Fruit fly (Drosophila melanogaster) whole organism, embryonic: ENCODE measurements around the gene Bro.

Experiments used
- Aef1 ChIP-seq: fragments of 200-800 bp; sonication (Bioruptor generic); IDR thresholded peaks from 3 replicates; pipeline ENCODE4 v1.3.6; 2022; ENCODE audit warnings: missing biosample characterization, missing genetic modification characterization
- Awh ChIP-seq: fragments of 200-800 bp; sonication (Bioruptor generic); IDR thresholded peaks from 2 replicates; pipeline ENCODE4, ENCODE4 v1.3.6; 2022; ENCODE audit warnings: missing biosample characterization, missing genetic modification characterization
- B-H2 ChIP-seq: fragments of 200-800 bp; sonication (Bioruptor generic); optimal IDR thresholded peaks from 2 replicates; lab custom pipeline; 2018; ENCODE audit warnings: missing biosample characterization, mild to moderate bottlenecking, missing genetic modification characterization
- CG10565 ChIP-seq: fragments of 200-800 bp; sonication (Bioruptor generic); optimal IDR thresholded peaks from 3 replicates; lab custom pipeline; 2016; ENCODE audit warnings: missing biosample characterization, mild to moderate bottlenecking, missing genetic modification characterization
- CG11093 ChIP-seq: fragments of 200-800 bp; sonication (Bioruptor generic); IDR thresholded peaks from 3 replicates; pipeline ENCODE4 v1.3.6; 2022; ENCODE audit warnings: missing biosample characterization, missing genetic modification characterization
- CG11504 ChIP-seq: fragments of 200-800 bp; sonication (Bioruptor generic); optimal IDR thresholded peaks from 3 replicates; lab custom pipeline; 2019; ENCODE audit warnings: missing biosample characterization, mild to moderate bottlenecking, missing genetic modification characterization, moderate library complexity
- CG11723 ChIP-seq: fragments of 200-800 bp; sonication (Bioruptor generic); optimal IDR thresholded peaks from 2 replicates; lab custom pipeline; 2017; ENCODE audit warnings: missing biosample characterization, mild to moderate bottlenecking, missing genetic modification characterization
- CG13424 ChIP-seq: fragments of 200-800 bp; sonication (Bioruptor generic); optimal IDR thresholded peaks from 2 replicates; lab custom pipeline; 2019; ENCODE audit warnings: missing biosample characterization, mild to moderate bottlenecking, missing genetic modification characterization, moderate library complexity
- CG14965 ChIP-seq: fragments of 200-800 bp; sonication (Bioruptor generic); optimal IDR thresholded peaks from 2 replicates; lab custom pipeline; 2016; ENCODE audit warnings: missing biosample characterization, missing genetic modification characterization, borderline replicate concordance
- CG17385 ChIP-seq: fragments of 200-800 bp; sonication (Bioruptor generic); optimal IDR thresholded peaks from 3 replicates; lab custom pipeline; 2018; ENCODE audit warnings: missing biosample characterization, mild to moderate bottlenecking, missing genetic modification characterization
- CG17912 ChIP-seq: fragments of 200-800 bp; sonication (Bioruptor generic); optimal IDR thresholded peaks from 2 replicates; lab custom pipeline; 2018; ENCODE audit warnings: missing biosample characterization, mild to moderate bottlenecking, missing genetic modification characterization
- CG18011 ChIP-seq: fragments of 200-800 bp; sonication (Bioruptor generic); optimal IDR thresholded peaks from 2 replicates; lab custom pipeline; 2017; ENCODE audit warnings: missing biosample characterization, missing genetic modification characterization, mild to moderate bottlenecking, moderate library complexity, missing genotype
- CG2202 ChIP-seq: fragments of 200-800 bp; sonication (Bioruptor generic); optimal IDR thresholded peaks from 2 replicates; lab custom pipeline; 2018; ENCODE audit warnings: missing biosample characterization, mild to moderate bottlenecking, missing genetic modification characterization
- CG2678 ChIP-seq: fragments of 200-800 bp; sonication (Bioruptor generic); optimal IDR thresholded peaks from 3 replicates; lab custom pipeline; 2019; ENCODE audit warnings: missing biosample characterization, mild to moderate bottlenecking, missing genetic modification characterization, moderate library complexity
- CG2712 ChIP-seq: fragments of 200-800 bp; optimal IDR thresholded peaks from 3 replicates; lab custom pipeline; 2019; ENCODE audit warnings: missing biosample characterization, mild to moderate bottlenecking, missing genetic modification characterization, moderate library complexity
- CG32767 ChIP-seq: fragments of 200-800 bp; sonication (Bioruptor generic); IDR thresholded peaks from 2 replicates; pipeline ENCODE4 v1.3.6; 2022; ENCODE audit warnings: missing biosample characterization, missing genetic modification characterization
- CG34422 ChIP-seq: fragments of 200-800 bp; sonication (Bioruptor generic); IDR thresholded peaks from 3 replicates; pipeline ENCODE4 v1.3.6; 2022; ENCODE audit warnings: missing biosample characterization, missing genetic modification characterization
- CG5953 ChIP-seq: fragments of 200-800 bp; sonication (Bioruptor generic); IDR thresholded peaks from 2 replicates; pipeline ENCODE4 v1.3.6; 2022; ENCODE audit warnings: missing biosample characterization, missing genetic modification characterization
- CG6175 ChIP-seq: fragments of 200-800 bp; sonication (Bioruptor generic); IDR thresholded peaks from 3 replicates; pipeline ENCODE4 v1.3.6; 2022; ENCODE audit warnings: missing biosample characterization, missing genetic modification characterization
- CG6683 ChIP-seq: fragments of 200-800 bp; sonication (Bioruptor generic); optimal IDR thresholded peaks from 2 replicates; lab custom pipeline; 2017; ENCODE audit warnings: missing biosample characterization, mild to moderate bottlenecking, missing genetic modification characterization, missing genetic modification reagents
- CG8388 ChIP-seq: fragments of 200-800 bp; sonication (Bioruptor generic); optimal IDR thresholded peaks from 2 replicates; lab custom pipeline; 2019; ENCODE audit warnings: missing biosample characterization, mild to moderate bottlenecking, missing genetic modification characterization, moderate library complexity
- CG8765 ChIP-seq: fragments of 200-800 bp; sonication (Bioruptor generic); IDR thresholded peaks from 2 replicates; pipeline ENCODE4 v1.3.6; 2022; ENCODE audit warnings: missing biosample characterization, missing genetic modification characterization
- CG9215 ChIP-seq: fragments of 200-800 bp; sonication (Bioruptor generic); IDR thresholded peaks from 2 replicates; pipeline ENCODE4 v1.3.6; 2022; ENCODE audit warnings: missing biosample characterization, missing genetic modification characterization
- CoRest ChIP-seq: fragments of 200-800 bp; sonication (Bioruptor generic); optimal IDR thresholded peaks from 3 replicates; lab custom pipeline; 2018; ENCODE audit warnings: missing biosample characterization, mild to moderate bottlenecking, missing genetic modification characterization, moderate library complexity
- GATAe ChIP-seq: fragments of 200-800 bp; sonication (Bioruptor generic); conservative IDR thresholded peaks from 2 replicates; pipeline ENCODE4 v1.3.6; 2022; ENCODE audit warnings: missing biosample characterization, missing genetic modification characterization
- Hr3 ChIP-seq: fragments of 200-800 bp; sonication (Bioruptor generic); optimal IDR thresholded peaks from 3 replicates; lab custom pipeline; 2016; ENCODE audit warnings: missing biosample characterization, missing genetic modification characterization
- TFAM ChIP-seq: fragments of 200-800 bp; sonication (Bioruptor generic); optimal IDR thresholded peaks from 2 replicates; lab custom pipeline; 2017; ENCODE audit warnings: missing biosample characterization, missing genetic modification characterization, inconsistent platforms
- Xbp1 ChIP-seq: fragments of 200-800 bp; sonication (Bioruptor generic); optimal IDR thresholded peaks from 3 replicates; lab custom pipeline; 2016; ENCODE audit warnings: missing biosample characterization, mild to moderate bottlenecking, missing genetic modification characterization
- Xrp1 ChIP-seq: fragments of 200-800 bp; sonication (Bioruptor generic); IDR thresholded peaks from 2 replicates; pipeline ENCODE4 v1.3.6; 2022; ENCODE audit warnings: missing biosample characterization, missing genetic modification characterization
- aop ChIP-seq: fragments of 200-800 bp; sonication (Bioruptor generic); IDR thresholded peaks from 2 replicates; pipeline ENCODE4 v1.3.6; 2022; ENCODE audit warnings: missing biosample characterization, missing genetic modification characterization
- ash1 ChIP-seq: fragments of 200-800 bp; sonication (Bioruptor generic); optimal IDR thresholded peaks from 2 replicates; lab custom pipeline; 2018; ENCODE audit warnings: missing biosample characterization, mild to moderate bottlenecking, missing genetic modification characterization
- dimm ChIP-seq: fragments of 200-800 bp; sonication (Bioruptor generic); IDR thresholded peaks from 2 replicates; pipeline ENCODE4 v1.3.6; 2022; ENCODE audit warnings: missing biosample characterization, missing genetic modification characterization
- dm ChIP-seq: fragments of 200-800 bp; sonication (Bioruptor generic); optimal IDR thresholded peaks from 3 replicates; lab custom pipeline; 2016; ENCODE audit warnings: missing biosample characterization, missing genetic modification characterization
- fd3F ChIP-seq: fragments of 200-800 bp; sonication (Bioruptor generic); optimal IDR thresholded peaks from 2 replicates; lab custom pipeline; 2018; ENCODE audit warnings: missing biosample characterization, mild to moderate bottlenecking, missing genetic modification characterization, moderate library complexity
- fd64A ChIP-seq: fragments of 200-800 bp; sonication (Bioruptor generic); optimal IDR thresholded peaks from 3 replicates; lab custom pipeline; 2018; ENCODE audit warnings: missing biosample characterization, mild to moderate bottlenecking, missing genetic modification characterization
- ftz-f1 ChIP-seq: fragments of 200-800 bp; sonication (Bioruptor generic); optimal IDR thresholded peaks from 2 replicates; lab custom pipeline; 2016; ENCODE audit warnings: missing biosample characterization, missing genetic modification characterization
- gro ChIP-seq: fragments of 200-800 bp; sonication (Bioruptor generic); optimal IDR thresholded peaks from 2 replicates; lab custom pipeline; 2016; ENCODE audit warnings: missing biosample characterization, missing genetic modification characterization
- kah ChIP-seq: fragments of 200-800 bp; sonication (Bioruptor generic); optimal IDR thresholded peaks from 2 replicates; lab custom pipeline; 2018; ENCODE audit warnings: missing biosample characterization, mild to moderate bottlenecking, missing genetic modification characterization
- kay ChIP-seq: fragments of 200-800 bp; sonication (Bioruptor generic); optimal IDR thresholded peaks from 2 replicates; lab custom pipeline; 2016; ENCODE audit warnings: missing biosample characterization, missing genetic modification characterization
- lilli ChIP-seq: fragments of 200-800 bp; sonication (Bioruptor generic); optimal IDR thresholded peaks from 3 replicates; lab custom pipeline; 2016; ENCODE audit warnings: missing biosample characterization, missing genetic modification characterization
- lov ChIP-seq, 2 experiments: fragments of 200-800 bp in 1 of 2; fragments of >200 bp in 1 of 2; sonication (Bioruptor generic) in 1 of 2; IDR thresholded peaks in 1 of 2; optimal IDR thresholded peaks in 1 of 2; 2 replicates in 1 of 2; 3 replicates in 1 of 2; pipeline versions ENCODE4 v1.3.6 to Lab custom; 2017 to 2022; ENCODE audit warnings: missing biosample characterization in 1 of 2, missing genetic modification characterization in 1 of 2
- mirr ChIP-seq: fragments of 200-800 bp; sonication (Bioruptor generic); optimal IDR thresholded peaks from 3 replicates; lab custom pipeline; 2018; ENCODE audit warnings: missing biosample characterization, mild to moderate bottlenecking, missing genetic modification characterization
- otp ChIP-seq: fragments of 200-800 bp; sonication (Bioruptor generic); IDR thresholded peaks from 3 replicates; pipeline ENCODE4, ENCODE4 v1.3.6; 2022; ENCODE audit warnings: missing biosample characterization, missing genetic modification characterization
- pita ChIP-seq: fragments of 200-800 bp; sonication (Bioruptor generic); optimal IDR thresholded peaks from 2 replicates; lab custom pipeline; 2017; ENCODE audit warnings: missing biosample characterization, mild to moderate bottlenecking, missing genetic modification characterization
- psq ChIP-seq: fragments of 200-800 bp; sonication (Bioruptor generic); optimal IDR thresholded peaks from 2 replicates; lab custom pipeline; 2017; ENCODE audit warnings: missing biosample characterization, missing genetic modification characterization
- ranshi ChIP-seq: fragments of 200-800 bp; sonication (Bioruptor generic); IDR thresholded peaks from 2 replicates; pipeline ENCODE4 v1.3.6; 2022; ENCODE audit warnings: missing biosample characterization, missing genetic modification characterization
- tgo ChIP-seq: fragments of 200-800 bp; sonication (Bioruptor generic); IDR thresholded peaks from 3 replicates; pipeline ENCODE4 v1.3.6; 2022; ENCODE audit warnings: missing biosample characterization, missing genetic modification characterization
- tll ChIP-seq, 2 experiments: fragments of 200-800 bp in 1 of 2; fragments of >200 bp in 1 of 2; sonication (Bioruptor generic) in 1 of 2; optimal IDR thresholded peaks; 2 replicates each; lab custom pipeline; 2017 to 2019; ENCODE audit warnings: missing biosample characterization in 2 of 2, missing genetic modification characterization in 2 of 2, mild to moderate bottlenecking in 1 of 2, moderate library complexity in 1 of 2
- vfl ChIP-seq: fragments of 200-800 bp; sonication (Bioruptor generic); optimal IDR thresholded peaks from 2 replicates; lab custom pipeline; 2016; ENCODE audit warnings: missing biosample characterization, missing genetic modification characterization

Gene Bro

DNA sequence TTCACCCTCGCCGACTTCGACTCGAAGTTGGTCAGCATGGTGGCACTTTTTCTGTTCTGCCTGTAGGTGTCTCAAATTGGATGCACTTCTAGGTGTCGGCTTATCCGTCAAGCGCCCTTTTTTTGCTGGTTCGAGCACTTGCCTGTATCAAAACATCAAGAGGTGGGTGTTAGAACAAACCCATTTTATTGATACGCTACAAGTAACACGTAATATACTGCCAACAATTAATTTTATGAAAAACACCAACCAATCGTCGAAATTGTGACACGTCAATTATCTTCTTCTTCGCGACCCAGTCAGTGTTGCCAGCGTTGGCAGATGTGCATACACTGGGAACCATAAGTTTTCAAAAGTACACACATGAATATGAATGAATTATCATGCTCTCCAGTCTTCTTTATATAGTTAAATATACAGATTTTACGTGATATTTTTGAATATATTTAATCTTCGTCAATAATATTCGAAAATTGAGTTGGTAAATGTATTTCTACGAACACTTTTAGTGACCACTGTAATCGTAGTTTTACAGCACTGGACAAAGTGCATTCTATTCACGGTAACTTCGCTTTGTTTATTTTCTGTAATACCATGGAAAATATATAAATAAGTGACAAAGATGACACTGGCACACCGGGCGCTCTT, 2.6 kb upstream of the Bro start, which contains the start of the genes alphaCOP and CG13919 (continued):
- peak; percentile 97 for TF ChIP-seq CG13424 (tag; lab: Kevin White, UChicago)
- TF ChIP-seq kah (GFP tag; lab: Kevin White, UChicago) = peak; percentile 83
- peak; percentile 85; the same call in 1 of the 2 replicates for TF ChIP-seq ranshi (GFP tag; lab: Robert Waterston, UW)
- TF ChIP-seq CG6683 = peak; percentile 82
- TF ChIP-seq CG11504 (tag; lab: Kevin White, UChicago) = peak; percentile 92
- TF ChIP-seq fd3F (GFP tag; lab: Kevin White, UChicago) = peak; percentile 97
- TF ChIP-seq otp (GFP tag; lab: Robert Waterston, UW) = peak; percentile 98
- TF ChIP-seq kay (GFP tag; lab: Kevin White, UChicago) = peak; percentile 91
- peak; percentile 98 for TF ChIP-seq Xrp1 (GFP tag; lab: Robert Waterston, UW)
- TF ChIP-seq tgo (GFP tag; lab: Robert Waterston, UW) = peak; percentile 97
- peak; percentile 99 for TF ChIP-seq CG34422
- TF ChIP-seq ftz-f1 = peak; percentile 39
- peak; percentile 90 for TF ChIP-seq psq (GFP tag; lab: Kevin White, UChicago)
- TF ChIP-seq CG17385 (GFP tag; lab: Kevin White, UChicago) = peak; percentile 99
- TF ChIP-seq CG2678 (tag; lab: Kevin White, UChicago) = peak; percentile 97
- TF ChIP-seq lilli (GFP tag; lab: Kevin White, UChicago) = peak; percentile 98
- TF ChIP-seq CG11723 (GFP tag; lab: Kevin White, UChicago) = peak; percentile 89
- TF ChIP-seq Aef1 = peak; percentile 97
- peak; percentile 80 for TF ChIP-seq aop (GFP tag; lab: Robert Waterston, UW)
- TF ChIP-seq Hr3 = peak; percentile 98
- peak; percentile 97 for TF ChIP-seq CG5953 (GFP tag; lab: Robert Waterston, UW)
- TF ChIP-seq CG8765 (GFP tag; lab: Robert Waterston, UW) = peak; percentile 94
- TF ChIP-seq Awh = peak; percentile 98
- peak; percentile 94 for TF ChIP-seq B-H2 (GFP tag; lab: Kevin White, UChicago)
- TF ChIP-seq CG18011 = peak; percentile 86
- TF ChIP-seq vfl (GFP tag; lab: Kevin White, UChicago) = peak; percentile 94
- peak; percentile 84 for TF ChIP-seq CG17912 (GFP tag; lab: Kevin White, UChicago)
- TF ChIP-seq gro = peak; percentile 86
- peak; percentile 97 for TF ChIP-seq CG11093 (GFP tag; lab: Robert Waterston, UW)
- peak; percentile 95 for TF ChIP-seq dimm (GFP tag; lab: Robert Waterston, UW)
- peak; percentile 95 for TF ChIP-seq CG9215 (GFP tag; lab: Robert Waterston, UW)
- TF ChIP-seq CG10565 (GFP tag; lab: Kevin White, UChicago) = peak; percentile 62
- TF ChIP-seq pita (GFP tag; lab: Kevin White, UChicago) = no peak
- TF ChIP-seq fd64A (GFP tag; lab: Kevin White, UChicago) = peak; percentile 56
- TF ChIP-seq dm = peak; percentile 82
- peak; percentile 95 for TF ChIP-seq CG2202 (tag; lab: Kevin White, UChicago)
- TF ChIP-seq CG6175 (GFP tag; lab: Robert Waterston, UW) = peak; percentile 83
- TF ChIP-seq CG8388 (GFP tag; lab: Kevin White, UChicago) = peak; percentile 100
- TF ChIP-seq CG32767 (GFP tag; lab: Robert Waterston, UW) = peak; percentile 98
- peak; percentile 94 for TF ChIP-seq GATAe
- peak in 1 of 2 experiments; percentile 62 for TF ChIP-seq tll (GFP tag; optimal IDR thresholded peaks at IDR 0.05; lab: Kevin White, UChicago)
- no peak for TF ChIP-seq lov (optimal IDR thresholded peaks at IDR 0.05; lab: Kevin White, UChicago)
- peak; percentile 96 for TF ChIP-seq lov (GFP tag; IDR thresholded peaks at IDR 0.05; lab: Robert Waterston, UW)
- peak; percentile 47 for TF ChIP-seq CG14965 (GFP tag; lab: Kevin White, UChicago)
- TF ChIP-seq CoRest (tag; lab: Kevin White, UChicago) = peak; percentile 98
- peak; percentile 75 for TF ChIP-seq TFAM
- peak; percentile 99 for TF ChIP-seq CG2712 (tag; lab: Kevin White, UChicago)
- peak; percentile 99 for TF ChIP-seq Xbp1
- peak; percentile 81 for TF ChIP-seq mirr (GFP tag; lab: Kevin White, UChicago)
- TF ChIP-seq ash1 (GFP tag; lab: Kevin White, UChicago) = peak; percentile 7
